Worm (Caenorhabditis elegans) whole organism, L1 larva: Measurements from ENCODE around the gene klp-19.
A peak's percentile ranks its signal among the peaks of the same experiment; 100 is the strongest.

Source experiments
- ama-1 ChIP-seq: fragments of 150-350 bp; optimal IDR thresholded peaks from 2 replicates; lab custom pipeline; 2014
- lin-39 ChIP-seq: fragments of 150-350 bp; optimal IDR thresholded peaks from 2 replicates; lab custom pipeline; 2014; ENCODE audit warnings: missing biosample characterization, missing genetic modification reagents, missing genetic modification characterization
- lir-3 ChIP-seq: sonication (generic microtip); optimal IDR thresholded peaks from 2 replicates; lab custom pipeline; 2016; ENCODE audit warnings: mild to moderate bottlenecking, missing genetic modification characterization, moderate library complexity, missing compliant biosample characterization; ENCODE audit not compliant: poor library complexity
- nhr-237 ChIP-seq: fragments of 150-350 bp; optimal IDR thresholded peaks from 2 replicates; lab custom pipeline; 2014; ENCODE audit warnings: missing biosample characterization, missing genetic modification characterization
- pag-3 ChIP-seq: sonication (generic microtip); optimal IDR thresholded peaks from 2 replicates; lab custom pipeline; 2017; ENCODE audit warnings: missing genetic modification characterization, mild to moderate bottlenecking, missing compliant biosample characterization, antibody characterized with exemption, borderline replicate concordance; ENCODE audit not compliant: insufficient read depth
- sox-4 ChIP-seq: sonication (generic microtip); optimal IDR thresholded peaks from 2 replicates; lab custom pipeline; 2016; ENCODE audit warnings: missing genetic modification characterization, missing compliant biosample characterization
- sup-37 ChIP-seq: fragments of 200-800 bp; sonication (Bioruptor generic); optimal IDR thresholded peaks from 2 replicates; lab custom pipeline; 2018; ENCODE audit warnings: mild to moderate bottlenecking, missing genetic modification characterization, missing compliant biosample characterization
- unc-86 ChIP-seq: sonication (generic microtip); optimal IDR thresholded peaks from 2 replicates; lab custom pipeline; 2016; ENCODE audit warnings: missing genetic modification characterization, missing compliant biosample characterization
- ztf-11 ChIP-seq, 2 experiments: sonication (generic microtip); optimal IDR thresholded peaks; 2 replicates each; lab custom pipeline; 2016 to 2017; ENCODE audit warnings: missing genetic modification characterization in 2 of 2, missing biosample characterization in 1 of 2, missing compliant biosample characterization in 1 of 2

ce11 chrIII:13277881-13278500, 29.1 kb downstream of the klp-19 start:
- TF ChIP-seq lir-3 (tag; lab: Kevin White, UChicago), result no peak
- TF ChIP-seq unc-86 (tag; lab: Kevin White, UChicago), result peak; percentile 36
- TF ChIP-seq ama-1, result no peak
- TF ChIP-seq nhr-237, result no peak
- TF ChIP-seq lin-39 (tag; lab: Kevin White, UChicago), result no peak
- TF ChIP-seq sup-37 (GFP tag; lab: Kevin White, UChicago), result no peak
- no peak for TF ChIP-seq ztf-11 (tag; optimal IDR thresholded peaks at IDR 0.05; lab: Kevin White, UChicago)
- no peak for TF ChIP-seq sox-4 (tag; lab: Kevin White, UChicago)
- no peak for TF ChIP-seq pag-3
